Fruit fly (Drosophila melanogaster) whole organism, prepupa: ENCODE measurements around the gene Odj.

Experiments used
- CG10631 ChIP-seq: fragments of 200-800 bp; sonication (Bioruptor generic); optimal IDR thresholded peaks from 2 replicates; lab custom pipeline; 2016; ENCODE audit warnings: missing biosample characterization, missing genetic modification characterization
- CG10669 ChIP-seq: fragments of 200-800 bp; sonication (Bioruptor generic); optimal IDR thresholded peaks from 3 replicates; lab custom pipeline; 2018; ENCODE audit warnings: missing biosample characterization, mild to moderate bottlenecking, missing genetic modification characterization, moderate library complexity
- CG11762 ChIP-seq: fragments of 200-800 bp; sonication (Bioruptor generic); optimal IDR thresholded peaks from 3 replicates; lab custom pipeline; 2016; ENCODE audit warnings: missing biosample characterization, missing genetic modification characterization; ENCODE audit not compliant: insufficient read depth
- CG16779 ChIP-seq: fragments of 200-800 bp; sonication (Bioruptor generic); optimal IDR thresholded peaks from 3 replicates; lab custom pipeline; 2017; ENCODE audit warnings: missing biosample characterization, mild to moderate bottlenecking, missing genetic modification characterization
- CG3032 ChIP-seq: fragments of 200-800 bp; optimal IDR thresholded peaks from 2 replicates; lab custom pipeline; 2019; ENCODE audit warnings: missing biosample characterization, mild to moderate bottlenecking, missing genetic modification characterization, moderate library complexity
- CG31627 ChIP-seq: fragments of 200-800 bp; sonication (Bioruptor generic); optimal IDR thresholded peaks from 3 replicates; lab custom pipeline; 2016; ENCODE audit warnings: missing biosample characterization, missing genetic modification characterization
- CG32006 ChIP-seq: fragments of 200-800 bp; sonication (Bioruptor generic); optimal IDR thresholded peaks from 3 replicates; lab custom pipeline; 2017; ENCODE audit warnings: missing biosample characterization, mild to moderate bottlenecking, missing genetic modification characterization
- CG4318 ChIP-seq: fragments of 200-800 bp; sonication (Bioruptor generic); optimal IDR thresholded peaks from 3 replicates; lab custom pipeline; 2017; ENCODE audit warnings: missing biosample characterization, mild to moderate bottlenecking, missing genetic modification characterization
- CG6163 ChIP-seq: fragments of 200-800 bp; sonication (Bioruptor generic); IDR thresholded peaks from 3 replicates; pipeline ENCODE4 v1.3.6; 2022; ENCODE audit warnings: missing biosample characterization, missing genetic modification characterization
- CG6854 ChIP-seq: fragments of 200-800 bp; sonication (Bioruptor generic); optimal IDR thresholded peaks from 2 replicates; lab custom pipeline; 2017; ENCODE audit warnings: missing biosample characterization, mild to moderate bottlenecking, missing genetic modification characterization
- CG8119 ChIP-seq: fragments of 200-800 bp; sonication (Bioruptor generic); IDR thresholded peaks from 3 replicates; pipeline ENCODE4 v1.3.6; 2022; ENCODE audit warnings: missing biosample characterization, missing genetic modification characterization
- Eip78C ChIP-seq: fragments of 200-800 bp; sonication (Bioruptor generic); peaks from one replicate; lab custom pipeline; 2016; ENCODE audit warnings: missing biosample characterization, missing genetic modification characterization
- Eip93F ChIP-seq: fragments of 200-800 bp; sonication (Bioruptor generic); optimal IDR thresholded peaks from 2 replicates; lab custom pipeline; 2016; ENCODE audit warnings: missing biosample characterization, mild to moderate bottlenecking, missing genetic modification characterization
- Ets96B ChIP-seq: fragments of 200-800 bp; optimal IDR thresholded peaks from 2 replicates; lab custom pipeline; 2019; ENCODE audit warnings: missing biosample characterization, mild to moderate bottlenecking, missing genetic modification characterization, moderate library complexity
- Gug ChIP-seq: fragments of 200-800 bp; sonication (Bioruptor generic); IDR thresholded peaks from 2 replicates; pipeline ENCODE4 v1.3.6; 2022; ENCODE audit warnings: missing biosample characterization, missing genetic modification characterization
- Hr38 ChIP-seq: sonication (Bioruptor generic); optimal IDR thresholded peaks from 2 replicates; lab custom pipeline; 2016; ENCODE audit warnings: missing biosample characterization, missing genetic modification characterization
- Hr39 ChIP-seq: fragments of 200-800 bp; sonication (Bioruptor generic); optimal IDR thresholded peaks from 2 replicates; lab custom pipeline; 2016; ENCODE audit warnings: missing biosample characterization, missing genetic modification characterization
- Met ChIP-seq: fragments of 200-800 bp; sonication (Bioruptor generic); optimal IDR thresholded peaks from 3 replicates; lab custom pipeline; 2016; ENCODE audit warnings: missing biosample characterization, missing genetic modification characterization
- Sox102F ChIP-seq: fragments of 200-800 bp; sonication (Bioruptor generic); optimal IDR thresholded peaks from 2 replicates; lab custom pipeline; 2016; ENCODE audit warnings: missing biosample characterization, mild to moderate bottlenecking, missing genetic modification characterization
- Sox15 ChIP-seq: fragments of 200-800 bp; sonication (Bioruptor generic); optimal IDR thresholded peaks from 3 replicates; lab custom pipeline; 2016; ENCODE audit warnings: missing biosample characterization, missing genetic modification characterization
- achi ChIP-seq: fragments of 200-800 bp; sonication (Bioruptor generic); optimal IDR thresholded peaks from 3 replicates; lab custom pipeline; 2016; ENCODE audit warnings: missing biosample characterization, missing genetic modification characterization
- acj6 ChIP-seq: fragments of 200-800 bp; sonication (Bioruptor generic); optimal IDR thresholded peaks from 3 replicates; lab custom pipeline; 2016; ENCODE audit warnings: missing biosample characterization, missing genetic modification characterization
- cyc ChIP-seq: fragments of 200-800 bp; sonication (Bioruptor generic); optimal IDR thresholded peaks from 3 replicates; lab custom pipeline; 2016; ENCODE audit warnings: missing biosample characterization, missing genetic modification characterization
- dac ChIP-seq: fragments of 200-800 bp; sonication (Bioruptor generic); optimal IDR thresholded peaks from 2 replicates; lab custom pipeline; 2017; ENCODE audit warnings: missing biosample characterization, mild to moderate bottlenecking, missing genetic modification characterization
- eg ChIP-seq: fragments of 200-800 bp; sonication (Bioruptor generic); IDR thresholded peaks from 3 replicates; pipeline ENCODE4 v1.3.6; 2022; ENCODE audit warnings: missing biosample characterization, missing genetic modification characterization
- esn ChIP-seq: fragments of 200-800 bp; sonication (Bioruptor generic); optimal IDR thresholded peaks from 2 replicates; lab custom pipeline; 2016; ENCODE audit warnings: missing biosample characterization, mild to moderate bottlenecking, missing genetic modification characterization, moderate library complexity
- fd59A ChIP-seq: fragments of 200-800 bp; sonication (Bioruptor generic); optimal IDR thresholded peaks from 2 replicates; lab custom pipeline; 2017; ENCODE audit warnings: missing biosample characterization, mild to moderate bottlenecking, missing genetic modification characterization, missing genetic modification reagents
- fd85E ChIP-seq: fragments of 200-800 bp; sonication (Bioruptor generic); optimal IDR thresholded peaks from 3 replicates; lab custom pipeline; 2016; ENCODE audit warnings: missing biosample characterization, missing genetic modification characterization
- fkh ChIP-seq: fragments of 200-800 bp; sonication (Bioruptor generic); optimal IDR thresholded peaks from 3 replicates; lab custom pipeline; 2017; ENCODE audit warnings: missing biosample characterization, mild to moderate bottlenecking, missing genetic modification characterization, moderate library complexity
- pdm3 ChIP-seq: fragments of 200-800 bp; sonication (Bioruptor generic); optimal IDR thresholded peaks from 3 replicates; lab custom pipeline; 2016; ENCODE audit warnings: missing biosample characterization, missing genetic modification characterization
- salr ChIP-seq, 2 experiments: fragments of 200-800 bp; sonication (Bioruptor generic); optimal IDR thresholded peaks; 3 replicates each; lab custom pipeline; 2016 to 2018; ENCODE audit warnings: missing biosample characterization in 2 of 2, missing genetic modification characterization in 2 of 2, mild to moderate bottlenecking in 1 of 2
- ss ChIP-seq, 2 experiments: fragments of 200-800 bp; sonication (Bioruptor generic); optimal IDR thresholded peaks; 2 replicates in 1 of 2; 3 replicates in 1 of 2; lab custom pipeline; 2017 to 2018; ENCODE audit warnings: mild to moderate bottlenecking in 2 of 2, missing biosample characterization in 2 of 2, missing genetic modification characterization in 2 of 2, moderate library complexity in 1 of 2
- svp ChIP-seq: fragments of 200-800 bp; sonication (Bioruptor generic); peaks from one replicate; lab custom pipeline; 2016; ENCODE audit warnings: missing biosample characterization, missing genetic modification characterization

Gene Odj

DNA sequence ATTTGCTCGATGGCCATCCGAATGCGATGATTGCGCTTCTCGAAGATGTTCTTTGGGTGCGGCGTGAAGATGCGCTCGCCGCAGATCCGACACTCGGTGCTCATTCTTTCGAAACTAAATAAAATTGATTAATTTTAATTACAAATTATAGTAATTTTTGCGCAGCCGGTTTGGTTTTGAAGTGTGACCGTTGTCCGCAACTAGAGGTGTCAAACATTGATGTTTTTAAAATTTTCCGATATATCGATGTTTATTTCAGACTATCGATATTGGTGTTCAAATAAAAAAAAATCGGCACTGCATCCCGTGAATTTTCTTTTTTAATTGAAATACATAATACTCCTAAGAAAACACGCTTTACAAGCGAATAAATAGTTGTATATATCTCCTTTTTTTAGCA is at the start of gene Odj:
TSS of gene Odj (minus strand) at position 209 of the 400 bp plus-strand sequence.
- TF ChIP-seq fkh (GFP tag; lab: Kevin White, UChicago) (peak; percentile 59), esn (GFP tag; lab: Kevin White, UChicago) (peak; percentile 33), CG3032 (tag; lab: Kevin White, UChicago) (no peak)

DNA sequence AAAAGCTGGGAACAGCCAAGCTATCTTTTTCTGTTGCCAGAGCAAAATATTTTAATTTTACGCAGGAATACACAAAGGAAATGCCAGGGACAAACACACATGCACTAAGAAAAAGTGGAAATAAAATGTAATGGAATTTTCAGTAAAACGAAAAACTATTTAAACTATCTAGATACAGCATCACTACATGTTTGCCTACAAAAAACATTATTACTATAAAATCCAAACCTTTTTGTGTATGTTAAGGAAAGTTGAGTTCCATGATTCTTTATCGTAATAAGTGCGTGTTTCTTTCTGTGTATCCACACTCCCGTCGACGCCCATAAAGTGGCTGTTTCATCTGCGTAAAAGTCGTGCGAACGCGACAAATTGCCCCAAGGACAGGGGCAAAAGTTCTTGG is 40.2 kb upstream of the Odj start:
- TF ChIP-seq CG10631 (GFP tag; lab: Kevin White, UChicago) (no peak), fd59A (GFP tag; lab: Kevin White, UChicago) (no peak), Ets96B (tag; lab: Kevin White, UChicago) (peak; percentile 1), CG4318 (GFP tag; lab: Kevin White, UChicago) (no peak), Sox15 (GFP tag; lab: Kevin White, UChicago) (no peak), CG6854 (GFP tag; lab: Kevin White, UChicago) (no peak), Hr38 (GFP tag; lab: Kevin White, UChicago) (no peak), CG10669 (GFP tag; lab: Kevin White, UChicago) (peak; percentile 1), CG8119 (GFP tag; lab: Robert Waterston, UW) (no peak), esn (GFP tag; lab: Kevin White, UChicago) (no peak), CG32006 (GFP tag; lab: Kevin White, UChicago) (no peak), Gug (GFP tag; lab: Robert Waterston, UW) (no peak), CG6163 (GFP tag; lab: Robert Waterston, UW) (no peak), fd85E (GFP tag; lab: Kevin White, UChicago) (no peak), svp (GFP tag; lab: Kevin White, UChicago) (peak; percentile 19), ss (GFP tag; optimal IDR thresholded peaks at IDR 0.05; lab: Kevin White, UChicago) (peak in 1 of 2 experiments; percentile 14), CG11762 (GFP tag; lab: Kevin White, UChicago) (no peak), Eip78C (GFP tag; lab: Kevin White, UChicago) (peak; percentile 28), Sox102F (GFP tag; lab: Kevin White, UChicago) (no peak), Hr39 (GFP tag; lab: Kevin White, UChicago) (no peak), achi (no peak), cyc (no peak), dac (GFP tag; lab: Kevin White, UChicago) (no peak), Met (GFP tag; lab: Kevin White, UChicago) (no peak), salr (GFP tag; optimal IDR thresholded peaks at IDR 0.05; lab: Kevin White, UChicago) (no peak)

DNA sequence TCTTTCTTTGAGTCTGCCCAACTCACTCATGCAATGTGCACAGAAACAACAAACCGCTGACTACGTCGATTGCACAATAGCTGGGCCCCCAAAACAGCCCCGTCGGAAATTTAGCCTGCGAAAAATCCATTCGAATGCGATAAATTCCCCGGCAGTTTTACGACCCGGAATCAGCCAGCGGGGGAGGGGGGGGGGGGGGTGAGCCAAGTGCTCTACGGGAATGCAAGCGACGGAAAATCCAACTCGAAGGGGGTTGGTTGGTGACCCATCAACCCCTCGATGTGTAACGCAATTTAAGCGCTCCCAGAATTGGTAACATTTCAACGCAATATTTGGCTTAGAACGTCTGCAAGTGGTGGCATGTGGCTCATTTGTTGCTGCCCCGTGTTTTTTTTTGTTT is 37.9 kb upstream of the Odj start:
- TF ChIP-seq eg (GFP tag; lab: Robert Waterston, UW) (no peak), acj6 (no peak), pdm3 (GFP tag; lab: Kevin White, UChicago) (no peak), Met (GFP tag; lab: Kevin White, UChicago) (no peak), esn (GFP tag; lab: Kevin White, UChicago) (no peak), CG10669 (GFP tag; lab: Kevin White, UChicago) (no peak), Eip93F (GFP tag; lab: Kevin White, UChicago) (no peak), Gug (GFP tag; lab: Robert Waterston, UW) (no peak), svp (GFP tag; lab: Kevin White, UChicago) (no peak), Hr38 (GFP tag; lab: Kevin White, UChicago) (no peak), CG8119 (GFP tag; lab: Robert Waterston, UW) (no peak), CG31627 (GFP tag; lab: Kevin White, UChicago) (no peak), CG16779 (tag; lab: Kevin White, UChicago) (no peak)

DNA sequence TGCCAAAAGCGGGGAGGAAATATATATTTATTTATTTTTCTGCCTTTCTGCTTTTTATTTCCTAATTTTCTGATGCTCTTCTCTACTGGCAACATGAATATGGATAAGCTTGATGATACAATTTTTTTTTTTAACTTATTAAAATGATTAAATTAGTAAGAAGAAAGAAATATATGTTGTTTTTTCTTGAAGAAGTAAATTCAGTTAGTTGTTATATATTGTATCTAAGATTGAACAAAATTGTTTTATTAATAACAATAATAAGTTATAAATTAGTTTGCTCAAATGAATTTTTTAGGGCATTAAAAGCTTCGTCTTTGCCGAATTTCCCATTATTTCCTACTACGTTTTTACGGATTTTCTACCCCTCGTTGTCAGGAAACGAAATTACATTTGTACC is 21.5 kb upstream of the Odj start:
- no peak for TF ChIP-seq ss (GFP tag; optimal IDR thresholded peaks at IDR 0.05; lab: Kevin White, UChicago)

DNA sequence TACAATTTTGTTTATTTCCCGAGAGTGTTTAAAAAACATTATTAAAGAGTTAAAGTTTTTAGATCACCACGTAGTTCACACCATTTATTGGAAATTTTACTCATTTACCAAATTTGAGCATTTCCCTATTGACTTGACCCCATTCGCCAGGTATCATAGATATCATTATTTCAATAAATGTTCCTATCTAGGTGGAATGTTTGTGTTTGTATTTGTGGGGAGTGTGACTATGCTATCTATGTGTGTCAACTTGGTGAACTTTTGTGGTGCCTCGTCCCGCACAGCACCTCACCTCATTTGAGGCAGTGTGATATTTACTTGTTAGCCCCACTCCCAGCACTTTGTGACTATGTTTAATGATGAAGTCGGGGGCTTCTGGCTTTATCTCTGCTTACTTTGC is 19.6 kb upstream of the Odj start:
- peak; percentile 91 for TF ChIP-seq fkh (GFP tag; lab: Kevin White, UChicago)
- no peak for TF ChIP-seq Sox102F (GFP tag; lab: Kevin White, UChicago)
